Worm (Caenorhabditis elegans): ENCODE data around the gene unc-50.

DNA sequence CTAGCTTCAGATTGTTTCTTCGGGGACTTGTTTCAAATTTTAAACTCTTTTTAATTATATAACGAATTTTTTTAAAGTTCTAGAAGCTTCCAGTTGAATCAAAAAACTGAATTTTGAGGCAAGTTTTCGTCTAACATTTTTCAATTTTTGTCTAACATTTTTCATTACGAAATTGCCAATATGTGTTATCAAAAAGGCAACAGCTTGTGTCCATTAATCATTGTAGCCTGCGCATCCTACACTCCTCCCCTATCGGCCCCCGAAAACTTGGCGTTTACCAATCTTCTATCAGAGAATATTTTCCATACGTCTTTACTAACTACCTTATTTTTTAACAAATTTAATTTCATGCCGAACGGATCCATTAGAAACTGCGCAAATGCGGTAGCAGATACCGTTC is 17.9 kb downstream of the unc-50 start, which contains the start of gene vglu-3:
- TF ChIP-seq flt-1 (GFP tag; IDR thresholded peaks at IDR 0.05) (no peak), med-1 (GFP tag; optimal IDR thresholded peaks at IDR 0.05; ENCODE audit: insufficient read depth) (no peak), klf-2 (GFP tag; conservative IDR thresholded peaks at IDR 0.05) (no peak)
